Worm (Caenorhabditis elegans): Measurements from ENCODE around the gene sri-32.
"Not testable (repeated sequence)": the region's sequence is repeated elsewhere in the genome, so short reads cannot be mapped to it uniquely, and the experiment has no call there.

sri-32 gene

DNA sequence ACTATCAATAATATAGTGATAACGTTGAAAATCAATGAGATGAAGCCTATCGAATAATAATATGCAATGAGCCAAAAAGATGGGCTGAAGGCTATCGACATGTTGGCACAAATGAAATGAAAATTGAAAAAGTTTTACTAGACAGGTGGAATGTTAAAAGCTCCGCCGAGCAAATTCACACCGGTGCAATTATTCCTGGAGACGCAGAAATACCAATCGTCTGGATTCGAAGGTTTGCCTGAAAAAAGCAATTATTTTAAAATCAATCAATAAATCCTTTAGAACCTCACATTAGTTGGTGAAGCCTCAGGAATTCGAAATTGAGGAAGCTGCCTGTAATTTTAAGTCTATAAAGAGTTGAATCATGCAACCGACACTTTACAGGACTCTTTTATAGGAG lies at the start of gene sri-32:
TSS of gene sri-32 (minus strand) at position 101 of the 400 bp plus-strand sequence.
- TF ChIP-seq zip-11 (GFP tag; IDR thresholded peaks at IDR 0.05): no peak
- TF ChIP-seq unc-130 (GFP tag; optimal IDR thresholded peaks at IDR 0.05): no peak

DNA sequence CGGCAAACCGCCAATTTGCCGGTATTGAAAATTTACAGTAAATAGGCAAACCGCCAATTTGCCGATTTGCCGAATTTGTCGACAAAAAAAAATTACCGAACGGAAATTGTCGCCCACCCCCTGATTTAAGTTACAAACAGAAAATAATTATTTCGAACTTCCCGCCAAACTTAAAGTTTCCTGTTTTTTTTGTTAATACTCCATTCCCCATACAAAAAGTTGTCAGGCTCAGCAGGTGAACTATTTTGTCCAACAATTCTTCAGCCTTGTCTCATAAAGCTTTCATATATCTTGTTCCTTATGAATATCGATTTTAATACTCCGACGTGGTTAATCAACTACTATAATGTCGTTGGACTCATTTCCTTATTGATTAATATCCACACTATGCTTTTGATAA lies 49.1 kb upstream of the sri-32 start, which contains the start of gene sri-50:
TSS of gene sri-50 (plus strand) at position 301 of the 400 bp plus-strand sequence.
- TF ChIP-seq aha-1 (tag): peak; percentile 5
- TF ChIP-seq set-16 (GFP tag; IDR thresholded peaks at IDR 0.05): no peak

DNA sequence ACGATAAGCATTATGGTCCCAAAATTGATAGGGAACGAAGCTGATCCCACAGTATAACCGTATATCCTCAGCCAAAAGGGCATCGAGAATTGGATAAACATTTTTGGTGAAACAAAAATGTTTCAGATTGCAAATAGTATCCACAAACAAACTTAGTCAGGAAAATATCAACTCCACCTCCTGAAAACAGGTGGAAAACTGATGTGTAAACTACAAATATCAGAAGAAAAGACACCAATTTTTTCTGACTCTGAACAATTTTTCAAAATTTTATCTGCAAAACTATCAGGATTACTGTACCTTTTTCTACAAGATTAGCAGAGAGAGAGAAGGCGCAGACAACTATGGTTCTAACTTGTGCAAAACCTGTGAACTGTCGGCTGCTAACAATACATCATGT lies 48.2 kb upstream of the sri-32 start, which contains the start of gene sri-53:
TSS of gene sri-53 (minus strand) at position 101 of the 400 bp plus-strand sequence.
- TF ChIP-seq lin-15B (tag; optimal IDR thresholded peaks at IDR 0.05): no peak
- no peak for TF ChIP-seq mxl-3 (GFP tag; optimal IDR thresholded peaks at IDR 0.05)
- no peak for TF ChIP-seq tag-97 (GFP tag; IDR thresholded peaks at IDR 0.05)
- TF ChIP-seq lin-39 (tag; optimal IDR thresholded peaks at IDR 0.05): no peak

ce11 chrII:3201242-3201641 lies 47.0 kb upstream of the sri-32 start, which contains the start of gene sri-48:
sri-48 (minus strand) TSS chrII:3201342.
- not testable (repeated sequence) for TF ChIP-seq hmg-1.1 (GFP tag; IDR thresholded peaks at IDR 0.05); ZK546.5 (tag; optimal IDR thresholded peaks at IDR 0.05); snpc-1.2 (GFP tag; IDR thresholded peaks at IDR 0.05)

- peak in 1 of 2 experiments; percentile 84 for TF ChIP-seq unc-62 (GFP tag; optimal IDR thresholded peaks at IDR 0.05 in 1 of 2)
- TF ChIP-seq unc-62 (tag; optimal IDR thresholded peaks at IDR 0.05): no peak
- TF ChIP-seq ceh-20 (GFP tag; IDR thresholded peaks at IDR 0.05): no peak
- TF ChIP-seq tra-1 (GFP tag; IDR thresholded peaks at IDR 0.05): no peak
- no peak for TF ChIP-seq duxl-1 (tag; optimal IDR thresholded peaks at IDR 0.05; ENCODE audit: poor library complexity)
Observed at ce11 chrII:3198998-3199397, 44.7 kb upstream of the sri-32 start, which contains the start of gene sri-51. sri-51 (minus strand) TSS chrII:3199098.

ce11 chrII:3196966-3197365 lies 42.7 kb upstream of the sri-32 start, which contains the start of gene gcy-15:
gcy-15 (minus strand) TSS chrII:3197066.
- no peak for TF ChIP-seq mdl-1 (tag; optimal IDR thresholded peaks at IDR 0.05)
- TF ChIP-seq dmd-9 (GFP tag; IDR thresholded peaks at IDR 0.05): no peak
- no peak for TF ChIP-seq dmd-6 (GFP tag; IDR thresholded peaks at IDR 0.05)
- TF ChIP-seq nhr-11 (tag; optimal IDR thresholded peaks at IDR 0.05): no peak
- TF ChIP-seq ceh-62 (tag; optimal IDR thresholded peaks at IDR 0.05): no peak
- TF ChIP-seq R02D3.7 (tag; optimal IDR thresholded peaks at IDR 0.05): no peak
- no peak for TF ChIP-seq hlh-11 (tag; optimal IDR thresholded peaks at IDR 0.05)

- no peak for TF ChIP-seq mxl-2 (GFP tag; conservative IDR thresholded peaks at IDR 0.05)
- TF ChIP-seq set-16 (GFP tag; IDR thresholded peaks at IDR 0.05): peak; percentile 79
Observed at ce11 chrII:3195739-3196138, 41.5 kb upstream of the sri-32 start.

ce11 chrII:3191544-3191943 lies 37.3 kb upstream of the sri-32 start, which contains the start of gene Y27F2A.9:
Y27F2A.9 (minus strand) TSS chrII:3191644.
- TF ChIP-seq madf-5 (GFP tag; IDR thresholded peaks at IDR 0.05); fkh-10 (GFP tag; optimal IDR thresholded peaks at IDR 0.05); dmd-8 (GFP tag; IDR thresholded peaks at IDR 0.05): not testable (repeated sequence)

Measured in whole organism, L4 larva.